Fruit fly (Drosophila melanogaster) whole organism, embryonic: Measurements from ENCODE around the gene CG13465.

Experiments used
- C15 ChIP-seq: fragments of 200-800 bp; sonication (Bioruptor generic); IDR thresholded peaks from 3 replicates; pipeline ENCODE4 v1.3.6; 2022; ENCODE audit warnings: missing biosample characterization, missing genetic modification characterization
- CG10654 ChIP-seq: fragments of 200-800 bp; sonication (Bioruptor generic); optimal IDR thresholded peaks from 2 replicates; lab custom pipeline; 2016; ENCODE audit warnings: missing biosample characterization, missing genetic modification characterization
- CG11560 ChIP-seq: fragments of 200-800 bp; sonication (Bioruptor generic); IDR thresholded peaks from 3 replicates; pipeline ENCODE4 v1.3.6; 2022; ENCODE audit warnings: missing biosample characterization, missing genetic modification characterization
- CG12219 ChIP-seq: fragments of 200-800 bp; sonication (Bioruptor generic); optimal IDR thresholded peaks from 3 replicates; lab custom pipeline; 2018; ENCODE audit warnings: missing biosample characterization, mild to moderate bottlenecking, missing genetic modification characterization
- CG16863 ChIP-seq: fragments of 200-800 bp; sonication (Bioruptor generic); optimal IDR thresholded peaks from 3 replicates; lab custom pipeline; 2016; ENCODE audit warnings: missing biosample characterization, missing genetic modification characterization
- CG1832 ChIP-seq: fragments of 200-800 bp; sonication (Bioruptor generic); optimal IDR thresholded peaks from 2 replicates; lab custom pipeline; 2017; ENCODE audit warnings: missing biosample characterization, mild to moderate bottlenecking, missing genetic modification characterization, inconsistent platforms
- CG2678 ChIP-seq: fragments of 200-800 bp; sonication (Bioruptor generic); optimal IDR thresholded peaks from 3 replicates; lab custom pipeline; 2019; ENCODE audit warnings: missing biosample characterization, mild to moderate bottlenecking, missing genetic modification characterization, moderate library complexity
- CG32532 ChIP-seq: fragments of 200-800 bp; sonication (Bioruptor generic); IDR thresholded peaks from 2 replicates; pipeline ENCODE4 v1.3.6; 2022; ENCODE audit warnings: missing biosample characterization, missing genetic modification characterization
- CG32772 ChIP-seq: fragments of 200-800 bp; sonication (Bioruptor generic); IDR thresholded peaks from 2 replicates; pipeline ENCODE4 v1.3.6; 2022; ENCODE audit warnings: missing biosample characterization, missing genetic modification characterization
- CG3407 ChIP-seq: fragments of 200-800 bp; sonication (Bioruptor generic); optimal IDR thresholded peaks from 2 replicates; lab custom pipeline; 2018; ENCODE audit warnings: missing biosample characterization, mild to moderate bottlenecking, missing genetic modification characterization
- CG34224 ChIP-seq: fragments of 200-800 bp; sonication (Bioruptor generic); IDR thresholded peaks from 3 replicates; pipeline ENCODE4 v1.3.6; 2022; ENCODE audit warnings: missing biosample characterization, missing genetic modification characterization; ENCODE audit not compliant: partially characterized antibody
- CG3995 ChIP-seq: fragments of 200-800 bp; sonication (Bioruptor generic); optimal IDR thresholded peaks from 3 replicates; lab custom pipeline; 2016; ENCODE audit warnings: missing biosample characterization, missing genetic modification characterization
- CG42726 ChIP-seq: fragments of 200-800 bp; sonication (Bioruptor generic); IDR thresholded peaks from 2 replicates; pipeline ENCODE4 v1.3.6; 2022; ENCODE audit warnings: missing biosample characterization, missing genetic modification characterization; ENCODE audit not compliant: partially characterized antibody
- CG4404 ChIP-seq: fragments of 200-800 bp; sonication (Bioruptor generic); IDR thresholded peaks from 2 replicates; pipeline ENCODE4 v1.3.6; 2022; ENCODE audit warnings: missing biosample characterization, missing genetic modification characterization
- CG4730 ChIP-seq: fragments of 200-800 bp; sonication (Bioruptor generic); IDR thresholded peaks from 2 replicates; pipeline ENCODE4 v1.3.6; 2022; ENCODE audit warnings: missing biosample characterization, missing genetic modification characterization
- CG5180 ChIP-seq: fragments of 200-800 bp; sonication (Bioruptor generic); optimal IDR thresholded peaks from 3 replicates; lab custom pipeline; 2017; ENCODE audit warnings: missing biosample characterization, missing genetic modification characterization, mild to moderate bottlenecking, moderate library complexity, missing genetic modification reagents
- CG7786 ChIP-seq: fragments of 200-800 bp; sonication (Bioruptor generic); optimal IDR thresholded peaks from 2 replicates; lab custom pipeline; 2016; ENCODE audit warnings: missing biosample characterization, missing genetic modification characterization
- CG8478 ChIP-seq: fragments of >200 bp; optimal IDR thresholded peaks from 2 replicates; lab custom pipeline; 2018
- CHES-1-like ChIP-seq: fragments of 200-800 bp; sonication (Bioruptor generic); optimal IDR thresholded peaks from 2 replicates; lab custom pipeline; 2016; ENCODE audit warnings: missing biosample characterization, missing genetic modification characterization
- Deaf1 ChIP-seq: fragments of 200-800 bp; optimal IDR thresholded peaks from 3 replicates; lab custom pipeline; 2019; ENCODE audit warnings: missing biosample characterization, mild to moderate bottlenecking, missing genetic modification characterization, moderate library complexity
- Dfd ChIP-seq, 2 experiments: fragments of >200 bp; optimal IDR thresholded peaks; 2 replicates each; lab custom pipeline; 2017; ENCODE audit warnings: missing biosample characterization in 2 of 2, missing genetic modification characterization in 2 of 2
- Ets65A ChIP-seq: fragments of 200-800 bp; sonication (Bioruptor generic); peaks from one replicate; lab custom pipeline; 2016; ENCODE audit warnings: missing biosample characterization, missing genetic modification characterization
- HHEX ChIP-seq: fragments of 200-800 bp; sonication (Bioruptor generic); optimal IDR thresholded peaks from 3 replicates; lab custom pipeline; 2017; ENCODE audit warnings: missing biosample characterization, mild to moderate bottlenecking, missing genetic modification characterization, missing genetic modification reagents
- MTF-1 ChIP-seq: fragments of 200-800 bp; sonication (Bioruptor generic); optimal IDR thresholded peaks from 2 replicates; lab custom pipeline; 2018; ENCODE audit warnings: missing biosample characterization, mild to moderate bottlenecking, missing genetic modification characterization, borderline replicate concordance
- Med ChIP-seq: fragments of 200-800 bp; sonication (Bioruptor generic); peaks from one replicate; lab custom pipeline; 2016; ENCODE audit warnings: missing biosample characterization, missing genetic modification characterization, mild to moderate bottlenecking, inconsistent platforms, moderate library complexity
- Myb ChIP-seq: fragments of 200-800 bp; sonication (Bioruptor generic); optimal IDR thresholded peaks from 2 replicates; lab custom pipeline; 2016; ENCODE audit warnings: missing biosample characterization, missing genetic modification characterization
- NC2β ChIP-seq: fragments of 200-800 bp; sonication (Bioruptor generic); optimal IDR thresholded peaks from 2 replicates; lab custom pipeline; 2016; ENCODE audit warnings: missing biosample characterization, missing genetic modification characterization
- NK7.1 ChIP-seq: fragments of 200-800 bp; sonication (Bioruptor generic); optimal IDR thresholded peaks from 3 replicates; lab custom pipeline; 2016; ENCODE audit warnings: missing biosample characterization, missing genetic modification characterization
- al ChIP-seq: fragments of 200-800 bp; sonication (Bioruptor generic); IDR thresholded peaks from 2 replicates; pipeline ENCODE4 v1.3.6; 2022; ENCODE audit warnings: missing biosample characterization, missing genetic modification characterization
- br ChIP-seq: fragments of >200 bp; optimal IDR thresholded peaks from 2 replicates; lab custom pipeline; 2017
- cato ChIP-seq: fragments of 200-800 bp; sonication (Bioruptor generic); optimal IDR thresholded peaks from 2 replicates; lab custom pipeline; 2016; ENCODE audit warnings: missing biosample characterization, missing genetic modification characterization, borderline replicate concordance
- crp ChIP-seq, 2 experiments: fragments of 200-800 bp; sonication (Bioruptor generic); optimal IDR thresholded peaks; 2 replicates in 1 of 2; 3 replicates in 1 of 2; lab custom pipeline; 2017; ENCODE audit warnings: missing biosample characterization in 2 of 2, missing genetic modification characterization in 2 of 2, mild to moderate bottlenecking in 1 of 2, moderate library complexity in 1 of 2
- cwo ChIP-seq: fragments of 200-800 bp; sonication (Bioruptor generic); optimal IDR thresholded peaks from 3 replicates; lab custom pipeline; 2017; ENCODE audit warnings: missing biosample characterization, missing genetic modification characterization, mild to moderate bottlenecking, moderate library complexity, missing genetic modification reagents
- dati ChIP-seq: fragments of 200-800 bp; sonication (Bioruptor generic); IDR thresholded peaks from 2 replicates; pipeline ENCODE4 v1.3.6; 2022; ENCODE audit warnings: missing biosample characterization, missing genetic modification characterization
- ems ChIP-seq: fragments of 200-800 bp; sonication (Bioruptor generic); optimal IDR thresholded peaks from 3 replicates; lab custom pipeline; 2016; ENCODE audit warnings: missing biosample characterization, missing genetic modification characterization
- exex ChIP-seq: fragments of 200-800 bp; sonication (Bioruptor generic); optimal IDR thresholded peaks from 4 replicates; lab custom pipeline; 2018; ENCODE audit warnings: missing biosample characterization, mild to moderate bottlenecking, missing genetic modification characterization, moderate library complexity
- gt ChIP-seq: fragments of 200-800 bp; sonication (Bioruptor generic); IDR thresholded peaks from 2 replicates; pipeline ENCODE4 v1.3.6; 2022; ENCODE audit warnings: missing biosample characterization, missing genetic modification characterization
- klu ChIP-seq: fragments of 200-800 bp; sonication (Bioruptor generic); IDR thresholded peaks from 2 replicates; pipeline ENCODE4 v1.3.6; 2022; ENCODE audit warnings: missing biosample characterization, missing genetic modification characterization
- lmd ChIP-seq: fragments of 200-800 bp; sonication (Bioruptor generic); IDR thresholded peaks from 2 replicates; pipeline ENCODE4 v1.3.6; 2022; ENCODE audit warnings: missing biosample characterization, missing genetic modification characterization
- mld ChIP-seq: fragments of 200-800 bp; sonication (Bioruptor generic); IDR thresholded peaks from 3 replicates; pipeline ENCODE4 v1.3.6; 2022; ENCODE audit warnings: missing biosample characterization, missing genetic modification characterization; ENCODE audit not compliant: partially characterized antibody
- nmo ChIP-seq: fragments of 200-800 bp; sonication (Bioruptor generic); optimal IDR thresholded peaks from 2 replicates; lab custom pipeline; 2018; ENCODE audit warnings: missing biosample characterization, mild to moderate bottlenecking, missing genetic modification characterization, moderate library complexity
- pan ChIP-seq, 4 experiments: fragments of >200 bp in 3 of 4; fragments of 200-800 bp in 1 of 4; sonication (Bioruptor generic) in 1 of 4; optimal IDR thresholded peaks in 3 of 4; IDR thresholded peaks in 1 of 4; 2 replicates each; pipeline versions ENCODE4 v1.3.6 to Lab custom; 2017 to 2022; ENCODE audit warnings: missing biosample characterization in 2 of 4, missing genetic modification characterization in 2 of 4, mixed read lengths in 1 of 4
- pfk ChIP-seq: fragments of 200-800 bp; sonication (Bioruptor generic); optimal IDR thresholded peaks from 2 replicates; lab custom pipeline; 2018; ENCODE audit warnings: missing biosample characterization, mild to moderate bottlenecking, missing genetic modification characterization, moderate library complexity
- prd ChIP-seq, 3 experiments: fragments of >200 bp in 2 of 3; fragments of 200-800 bp in 1 of 3; sonication (Bioruptor generic) in 1 of 3; optimal IDR thresholded peaks in 2 of 3; IDR thresholded peaks in 1 of 3; 2 replicates in 2 of 3; 3 replicates in 1 of 3; pipeline versions ENCODE4 v1.3.6 to Lab custom; 2017 to 2022; ENCODE audit warnings: missing biosample characterization in 1 of 3, missing genetic modification characterization in 1 of 3
- pzg ChIP-seq: fragments of 200-800 bp; sonication (Bioruptor generic); optimal IDR thresholded peaks from 3 replicates; lab custom pipeline; 2018; ENCODE audit warnings: missing biosample characterization, mild to moderate bottlenecking, missing genetic modification characterization, moderate library complexity
- repo ChIP-seq: fragments of 200-800 bp; sonication (Bioruptor generic); optimal IDR thresholded peaks from 2 replicates; lab custom pipeline; 2016; ENCODE audit warnings: missing biosample characterization, missing genetic modification characterization
- sens-2 ChIP-seq: fragments of 200-800 bp; sonication (Bioruptor generic); IDR thresholded peaks from 2 replicates; pipeline ENCODE4 v1.3.6; 2022; ENCODE audit warnings: missing biosample characterization, missing genetic modification characterization
- vfl ChIP-seq: fragments of 200-800 bp; sonication (Bioruptor generic); optimal IDR thresholded peaks from 2 replicates; lab custom pipeline; 2016; ENCODE audit warnings: missing biosample characterization, missing genetic modification characterization
- vnd ChIP-seq: fragments of 200-800 bp; sonication (Bioruptor generic); IDR thresholded peaks from 3 replicates; pipeline ENCODE4 v1.3.6; 2022; ENCODE audit warnings: missing biosample characterization, missing genetic modification characterization; ENCODE audit not compliant: partially characterized antibody
- zen2 ChIP-seq: fragments of 200-800 bp; sonication (Bioruptor generic); IDR thresholded peaks from 3 replicates; pipeline ENCODE4 v1.3.6; 2022; ENCODE audit warnings: missing biosample characterization, missing genetic modification characterization; ENCODE audit not compliant: partially characterized antibody

Gene CG13465

dm6 chr3L:14982675-14983084 lies 38.5 kb upstream of the CG13465 start, which contains the start of gene CG5114 (continued):
- TF ChIP-seq Myb (GFP tag; lab: Kevin White, UChicago) (peak; percentile 67), CG32772 (GFP tag; lab: Robert Waterston, UW) (no peak), CG8478 (lab: Kevin White, UChicago) (no peak), ems (GFP tag; lab: Kevin White, UChicago) (peak; percentile 24), gt (no peak), crp (GFP tag; optimal IDR thresholded peaks at IDR 0.05; lab: Kevin White, UChicago) (peak in 1 of 2 experiments; percentile 25), CG1832 (GFP tag; lab: Kevin White, UChicago) (no peak), pan (optimal IDR thresholded peaks at IDR 0.05; lab: Kevin White, UChicago) (no peak), pan (GFP tag; optimal IDR thresholded peaks at IDR 0.05 in 1 of 2, IDR thresholded peaks at IDR 0.05 in 1 of 2) (peak in 1 of 2 experiments; percentile 53), CG11560 (tag; lab: Robert Waterston, UW) (no peak), repo (peak; percentile 45), pzg (peak; percentile 96), zen2 (GFP tag; lab: Robert Waterston, UW) (peak; percentile 82), C15 (GFP tag; lab: Robert Waterston, UW) (no peak), CHES-1-like (GFP tag; lab: Kevin White, UChicago) (peak; percentile 50), cato (GFP tag; lab: Kevin White, UChicago) (no peak), CG16863 (GFP tag; lab: Kevin White, UChicago) (peak; percentile 13), CG12219 (GFP tag; lab: Kevin White, UChicago) (no peak), dati (GFP tag; lab: Robert Waterston, UW) (no peak), CG2678 (tag; lab: Kevin White, UChicago) (peak; percentile 11), exex (tag; lab: Kevin White, UChicago) (peak; percentile 41), CG5180 (GFP tag; lab: Kevin White, UChicago) (no peak), NC2β (GFP tag; lab: Kevin White, UChicago) (peak; percentile 47), lmd (GFP tag; lab: Robert Waterston, UW) (peak; percentile 22; the same call in 1 of the 2 replicates), CG34224 (GFP tag; lab: Robert Waterston, UW) (peak; percentile 93), klu (GFP tag; lab: Robert Waterston, UW) (no peak), Ets65A (peak; percentile 32), CG42726 (GFP tag; lab: Robert Waterston, UW) (peak; percentile 93), CG32532 (peak; percentile 6), mld (GFP tag; lab: Robert Waterston, UW) (peak; percentile 58; the same call in 1 of the 3 replicates), vfl (peak; percentile 14), cwo (GFP tag; lab: Kevin White, UChicago) (peak; percentile 96), Med (GFP tag; lab: Kevin White, UChicago) (peak; percentile 94), nmo (GFP tag; lab: Kevin White, UChicago) (peak; percentile 66), prd (optimal IDR thresholded peaks at IDR 0.05; lab: Kevin White, UChicago) (no peak), prd (GFP tag; IDR thresholded peaks at IDR 0.05; lab: Robert Waterston, UW) (no peak), sens-2 (GFP tag; lab: Robert Waterston, UW) (no peak), CG4404 (GFP tag; lab: Robert Waterston, UW) (no peak), CG7786 (GFP tag; lab: Kevin White, UChicago) (peak; percentile 35), CG10654 (GFP tag; lab: Kevin White, UChicago) (no peak), al (peak; percentile 17; the same call in 1 of the 2 replicates), NK7.1 (GFP tag; lab: Kevin White, UChicago) (peak; percentile 4), HHEX (GFP tag; lab: Kevin White, UChicago) (peak; percentile 24), Deaf1 (tag; lab: Kevin White, UChicago) (no peak), CG3407 (no peak), br (lab: Kevin White, UChicago) (no peak), MTF-1 (GFP tag; lab: Kevin White, UChicago) (no peak), CG4730 (GFP tag; lab: Robert Waterston, UW) (no peak), vnd (GFP tag; lab: Robert Waterston, UW) (peak; percentile 84), pfk (GFP tag; lab: Kevin White, UChicago) (no peak), Dfd (GFP tag; optimal IDR thresholded peaks at IDR 0.05; lab: Kevin White, UChicago) (no peak), CG3995 (GFP tag; lab: Kevin White, UChicago) (peak; percentile 74)
